Worm (Caenorhabditis elegans) whole organism, late embryonic: ENCODE measurements around the gene F35C8.5.

ENCODE experiments used
- F13H6.1 ChIP-seq: sonication (generic microtip); optimal IDR thresholded peaks from 2 replicates; lab custom pipeline; 2016; ENCODE audit warnings: missing genetic modification characterization, missing compliant biosample characterization
- K09A11.1 ChIP-seq: sonication (generic microtip); optimal IDR thresholded peaks from 2 replicates; lab custom pipeline; 2017; ENCODE audit warnings: antibody characterized with exemption, mild to moderate bottlenecking, missing genetic modification characterization, missing compliant biosample characterization; ENCODE audit not compliant: insufficient read depth
- T23F11.4 ChIP-seq: fragments of 200-800 bp; sonication (Bioruptor generic); optimal IDR thresholded peaks from 2 replicates; lab custom pipeline; 2018; ENCODE audit warnings: mild to moderate bottlenecking, missing genetic modification characterization, missing compliant biosample characterization
- ceh-14 ChIP-seq: sonication (generic microtip); optimal IDR thresholded peaks from 2 replicates; lab custom pipeline; 2016; ENCODE audit warnings: missing genotype, missing genetic modification characterization, missing compliant biosample characterization
- ceh-22 ChIP-seq: sonication (generic microtip); optimal IDR thresholded peaks from 2 replicates; lab custom pipeline; 2017; ENCODE audit warnings: missing biosample characterization, missing genetic modification characterization
- ceh-24 ChIP-seq: sonication (generic microtip); optimal IDR thresholded peaks from 2 replicates; lab custom pipeline; 2016; ENCODE audit warnings: mild to moderate bottlenecking, missing genetic modification characterization, missing compliant biosample characterization
- ceh-34 ChIP-seq: sonication (generic microtip); optimal IDR thresholded peaks from 2 replicates; lab custom pipeline; 2016; ENCODE audit warnings: mild to moderate bottlenecking, missing genetic modification characterization, missing compliant biosample characterization
- ceh-6 ChIP-seq: fragments of 200-800 bp; sonication (Bioruptor generic); optimal IDR thresholded peaks from 2 replicates; lab custom pipeline; 2018; ENCODE audit warnings: mild to moderate bottlenecking, missing genetic modification characterization, missing compliant biosample characterization
- ceh-9 ChIP-seq: sonication (generic microtip); optimal IDR thresholded peaks from 2 replicates; lab custom pipeline; 2016; ENCODE audit warnings: mild to moderate bottlenecking, missing genetic modification characterization, inconsistent platforms, missing compliant biosample characterization
- che-1 ChIP-seq: sonication (generic microtip); optimal IDR thresholded peaks from 2 replicates; lab custom pipeline; 2016; ENCODE audit warnings: mild to moderate bottlenecking, missing genetic modification characterization, missing compliant biosample characterization
- elt-2 ChIP-seq: sonication (generic microtip); optimal IDR thresholded peaks from 2 replicates; lab custom pipeline; 2016; ENCODE audit warnings: missing genetic modification reagents, missing genetic modification characterization, missing compliant biosample characterization
- elt-4 ChIP-seq: sonication (generic microtip); optimal IDR thresholded peaks from 2 replicates; lab custom pipeline; 2016; ENCODE audit warnings: missing genetic modification characterization, missing compliant biosample characterization
- ets-4 ChIP-seq: sonication (generic microtip); optimal IDR thresholded peaks from 2 replicates; lab custom pipeline; 2016; ENCODE audit warnings: missing genetic modification characterization, missing compliant biosample characterization
- eyg-1 ChIP-seq: sonication (generic microtip); optimal IDR thresholded peaks from 2 replicates; lab custom pipeline; 2016; ENCODE audit warnings: missing genotype, missing genetic modification characterization, missing compliant biosample characterization
- fkh-10 ChIP-seq: fragments of 150-350 bp; optimal IDR thresholded peaks from 2 replicates; lab custom pipeline; 2014; ENCODE audit warnings: missing biosample characterization, missing genetic modification reagents, missing genetic modification characterization
- fkh-6 ChIP-seq: sonication (generic microtip); optimal IDR thresholded peaks from 2 replicates; lab custom pipeline; 2016; ENCODE audit warnings: missing genetic modification characterization, missing compliant biosample characterization
- gmeb-2 ChIP-seq: sonication (generic microtip); optimal IDR thresholded peaks from 2 replicates; lab custom pipeline; 2016; ENCODE audit warnings: missing genetic modification characterization, inconsistent platforms, missing compliant biosample characterization
- hlh-30 ChIP-seq: sonication (generic microtip); optimal IDR thresholded peaks from 2 replicates; lab custom pipeline; 2017; ENCODE audit warnings: antibody characterized with exemption, missing genetic modification characterization, missing compliant biosample characterization; ENCODE audit not compliant: insufficient read depth
- hlh-8 ChIP-seq: sonication (generic microtip); optimal IDR thresholded peaks from 2 replicates; lab custom pipeline; 2016; ENCODE audit warnings: missing genotype, missing genetic modification characterization, missing compliant biosample characterization
- lim-6 ChIP-seq: sonication (generic microtip); optimal IDR thresholded peaks from 2 replicates; lab custom pipeline; 2016; ENCODE audit warnings: missing genetic modification characterization, missing compliant biosample characterization
- mec-3 ChIP-seq: sonication (generic microtip); optimal IDR thresholded peaks from 2 replicates; lab custom pipeline; 2016; ENCODE audit warnings: borderline replicate concordance, missing genetic modification characterization, missing compliant biosample characterization
- nhr-11 ChIP-seq: fragments of 150-350 bp; optimal IDR thresholded peaks from 2 replicates; lab custom pipeline; 2014; ENCODE audit warnings: missing biosample characterization, missing genetic modification characterization
- nhr-232 ChIP-seq: sonication (generic microtip); optimal IDR thresholded peaks from 2 replicates; lab custom pipeline; 2016; ENCODE audit warnings: missing genetic modification characterization, missing compliant biosample characterization
- pag-3 ChIP-seq: sonication (generic microtip); optimal IDR thresholded peaks from 2 replicates; lab custom pipeline; 2016; ENCODE audit warnings: missing compliant biosample characterization, missing genetic modification characterization, borderline replicate concordance
- pax-1 ChIP-seq: fragments of 150-350 bp; optimal IDR thresholded peaks from 2 replicates; lab custom pipeline; 2014; ENCODE audit warnings: missing biosample characterization, missing genetic modification characterization
- pha-2 ChIP-seq: sonication (generic microtip); optimal IDR thresholded peaks from 2 replicates; lab custom pipeline; 2017; ENCODE audit warnings: mild to moderate bottlenecking, missing genetic modification characterization, missing compliant biosample characterization
- pqm-1 ChIP-seq: sonication (generic microtip); optimal IDR thresholded peaks from 2 replicates; lab custom pipeline; 2016; ENCODE audit warnings: missing genetic modification characterization, missing compliant biosample characterization
- pros-1 ChIP-seq: fragments of 150-350 bp; optimal IDR thresholded peaks from 2 replicates; lab custom pipeline; 2014; ENCODE audit warnings: missing biosample characterization, missing genetic modification reagents, missing genetic modification characterization
- ref-2 ChIP-seq: sonication (generic microtip); optimal IDR thresholded peaks from 2 replicates; lab custom pipeline; 2016; ENCODE audit warnings: missing genetic modification characterization, missing compliant biosample characterization
- rnt-1 ChIP-seq: sonication (generic microtip); optimal IDR thresholded peaks from 2 replicates; lab custom pipeline; 2016; ENCODE audit warnings: missing genetic modification characterization, missing compliant biosample characterization
- sox-4 ChIP-seq: sonication (generic microtip); optimal IDR thresholded peaks from 2 replicates; lab custom pipeline; 2017; ENCODE audit warnings: mild to moderate bottlenecking, missing genetic modification characterization, inconsistent platforms, missing compliant biosample characterization
- tbx-2 ChIP-seq: sonication (generic microtip); optimal IDR thresholded peaks from 2 replicates; lab custom pipeline; 2016; ENCODE audit warnings: missing genetic modification characterization, missing compliant biosample characterization
- tbx-7 ChIP-seq: sonication (generic microtip); optimal IDR thresholded peaks from 2 replicates; lab custom pipeline; 2016; ENCODE audit warnings: missing genotype, missing genetic modification characterization, missing compliant biosample characterization
- ttx-3 ChIP-seq: sonication (generic microtip); optimal IDR thresholded peaks from 2 replicates; lab custom pipeline; 2016; ENCODE audit warnings: missing genetic modification reagents, missing genetic modification characterization, missing compliant biosample characterization
- unc-42 ChIP-seq: sonication (generic microtip); optimal IDR thresholded peaks from 2 replicates; lab custom pipeline; 2016; ENCODE audit warnings: missing genotype, missing genetic modification characterization, missing compliant biosample characterization

Gene F35C8.5

ce11 chrX:5407271-5407670, 41.7 kb downstream of the F35C8.5 start (continued):
- TF ChIP-seq ref-2 (no peak), T23F11.4 (GFP tag; lab: Kevin White, UChicago) (no peak), nhr-11 (tag; lab: Kevin White, UChicago) (no peak), nhr-232 (peak; percentile 8), pqm-1 (no peak), elt-2 (peak; percentile 59), fkh-6 (tag; lab: Kevin White, UChicago) (no peak), pag-3 (tag; lab: Kevin White, UChicago) (no peak), ceh-34 (tag; lab: Kevin White, UChicago) (peak; percentile 17), sox-4 (peak; percentile 27), K09A11.1 (tag; lab: Kevin White, UChicago) (no peak), ceh-22 (tag; lab: Kevin White, UChicago) (no peak), pros-1 (no peak), ceh-24 (tag; lab: Kevin White, UChicago) (no peak), F13H6.1 (tag; lab: Kevin White, UChicago) (peak; percentile 16), hlh-8 (tag; lab: Kevin White, UChicago) (no peak), ets-4 (no peak), rnt-1 (tag; lab: Kevin White, UChicago) (no peak)
- TF ChIP-seq, all 69 proteins: peak for 19

DNA sequence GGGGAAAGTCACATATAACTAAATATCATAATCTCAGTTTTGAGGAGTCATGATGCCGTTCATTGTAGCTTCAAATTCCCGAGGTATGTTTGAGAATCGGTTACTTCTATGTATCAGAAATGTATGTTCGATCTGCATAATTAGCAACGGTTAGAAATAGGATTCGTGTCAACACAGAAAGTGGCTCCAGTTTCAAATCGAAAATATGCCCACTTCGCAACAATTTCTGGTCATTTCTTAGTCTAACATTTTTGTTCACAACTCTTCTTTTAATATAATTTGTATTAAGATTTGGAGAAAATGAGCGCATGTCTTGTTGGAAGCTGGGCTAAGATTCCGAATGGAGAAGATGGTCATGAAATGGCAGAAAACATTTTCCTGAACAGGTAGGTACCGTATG, 47.9 kb downstream of the F35C8.5 start, which contains the start of gene pks-1:
Gene pks-1, plus strand, starts transcription at position 301 of the 400 bp plus-strand sequence.
- TF ChIP-seq lim-6, result no peak
- no peak for TF ChIP-seq K09A11.1 (tag; lab: Kevin White, UChicago)
- no peak for TF ChIP-seq sox-4
- no peak for TF ChIP-seq mec-3 (tag; lab: Kevin White, UChicago)
- no peak for TF ChIP-seq pax-1 (tag; lab: Kevin White, UChicago)
- TF ChIP-seq ttx-3, result no peak
- TF ChIP-seq fkh-10, result no peak
- no peak for TF ChIP-seq tbx-2 (tag; lab: Kevin White, UChicago)
- TF ChIP-seq tbx-7, result no peak
- no peak for TF ChIP-seq nhr-11 (tag; lab: Kevin White, UChicago)
- TF ChIP-seq pqm-1, result no peak
- no peak for TF ChIP-seq che-1 (tag; lab: Kevin White, UChicago)
- no peak for TF ChIP-seq gmeb-2
- TF ChIP-seq pha-2 (tag; lab: Kevin White, UChicago), result no peak

DNA sequence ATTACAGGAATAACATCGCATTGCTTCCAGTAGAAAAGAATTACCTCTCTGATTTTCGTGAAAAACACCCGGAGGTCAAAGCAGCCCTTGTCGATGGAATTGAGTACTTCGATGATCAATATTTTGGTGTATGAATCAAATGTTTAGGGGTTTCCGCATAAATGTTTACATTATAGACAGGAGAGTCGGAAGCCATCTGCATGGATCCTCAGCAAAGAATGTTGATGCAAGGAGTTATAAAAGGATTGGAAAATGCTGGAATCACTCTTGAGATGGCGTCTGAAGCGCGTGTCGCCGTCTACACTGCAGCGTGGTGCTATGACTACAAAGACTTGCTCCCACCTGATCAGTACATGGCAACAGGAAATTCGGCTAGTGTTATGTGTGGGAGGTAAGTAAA, 48.6 kb downstream of the F35C8.5 start, which contains the start of gene C41A3.2:
Gene C41A3.2, minus strand, starts transcription at position 101 of the 400 bp plus-strand sequence.
- TF ChIP-seq elt-2 (no peak), ceh-24 (tag; lab: Kevin White, UChicago) (no peak), ceh-14 (tag; lab: Kevin White, UChicago) (no peak), unc-42 (tag; lab: Kevin White, UChicago) (no peak), eyg-1 (tag; lab: Kevin White, UChicago) (no peak), rnt-1 (tag; lab: Kevin White, UChicago) (no peak), T23F11.4 (GFP tag; lab: Kevin White, UChicago) (no peak), ceh-9 (tag; lab: Kevin White, UChicago) (no peak), pag-3 (tag; lab: Kevin White, UChicago) (no peak), ttx-3 (no peak), elt-4 (no peak), ceh-6 (GFP tag; lab: Kevin White, UChicago) (no peak), hlh-30 (tag; lab: Kevin White, UChicago) (no peak)
- TF ChIP-seq, all 69 proteins: peak for 0
